Fruit fly (Drosophila melanogaster) whole organism, embryonic: ENCODE results near the gene Drep4.

Source experiments
- Awh ChIP-seq: fragments of 200-800 bp; sonication (Bioruptor generic); IDR thresholded peaks from 2 replicates; pipeline ENCODE4, ENCODE4 v1.3.6; 2022; ENCODE audit warnings: missing biosample characterization, missing genetic modification characterization
- CG10147 ChIP-seq: fragments of 200-800 bp; sonication (Bioruptor generic); optimal IDR thresholded peaks from 2 replicates; lab custom pipeline; 2019; ENCODE audit warnings: missing biosample characterization, mild to moderate bottlenecking, missing genetic modification characterization, moderate library complexity
- CG10654 ChIP-seq: fragments of 200-800 bp; sonication (Bioruptor generic); optimal IDR thresholded peaks from 2 replicates; lab custom pipeline; 2016; ENCODE audit warnings: missing biosample characterization, missing genetic modification characterization
- CG10979 ChIP-seq: fragments of 200-800 bp; sonication (Bioruptor generic); optimal IDR thresholded peaks from 2 replicates; lab custom pipeline; 2018; ENCODE audit warnings: missing biosample characterization, mild to moderate bottlenecking, missing genetic modification characterization, moderate library complexity
- CG1233 ChIP-seq: fragments of 200-800 bp; sonication (Bioruptor generic); optimal IDR thresholded peaks from 4 replicates; lab custom pipeline; 2018; ENCODE audit warnings: missing biosample characterization, mild to moderate bottlenecking, missing genetic modification characterization
- CG13287 ChIP-seq: fragments of 200-800 bp; sonication (Bioruptor generic); IDR thresholded peaks from 2 replicates; pipeline ENCODE4 v1.3.6; 2022; ENCODE audit warnings: missing biosample characterization, missing genetic modification characterization; ENCODE audit not compliant: partially characterized antibody
- CG15696 ChIP-seq: fragments of 200-800 bp; sonication (Bioruptor generic); optimal IDR thresholded peaks from 2 replicates; lab custom pipeline; 2019; ENCODE audit warnings: missing biosample characterization, mild to moderate bottlenecking, missing genetic modification characterization, moderate library complexity
- CG17802 ChIP-seq: fragments of 200-800 bp; sonication (Bioruptor generic); optimal IDR thresholded peaks from 2 replicates; lab custom pipeline; 2018; ENCODE audit warnings: missing biosample characterization, mild to moderate bottlenecking, missing genetic modification characterization, moderate library complexity
- CG2199 ChIP-seq: fragments of 200-800 bp; sonication (Bioruptor generic); IDR thresholded peaks from 3 replicates; pipeline ENCODE4 v1.3.6; 2022; ENCODE audit warnings: missing biosample characterization, missing genetic modification characterization
- CG2678 ChIP-seq: fragments of 200-800 bp; sonication (Bioruptor generic); optimal IDR thresholded peaks from 3 replicates; lab custom pipeline; 2019; ENCODE audit warnings: missing biosample characterization, mild to moderate bottlenecking, missing genetic modification characterization, moderate library complexity
- CG33557 ChIP-seq: fragments of 200-800 bp; sonication (Bioruptor generic); optimal IDR thresholded peaks from 2 replicates; lab custom pipeline; 2019; ENCODE audit warnings: missing biosample characterization, mild to moderate bottlenecking, missing genetic modification characterization, moderate library complexity
- CG42726 ChIP-seq: fragments of 200-800 bp; sonication (Bioruptor generic); IDR thresholded peaks from 2 replicates; pipeline ENCODE4 v1.3.6; 2022; ENCODE audit warnings: missing biosample characterization, missing genetic modification characterization; ENCODE audit not compliant: partially characterized antibody
- CG4282 ChIP-seq: fragments of 200-800 bp; sonication (Bioruptor generic); optimal IDR thresholded peaks from 2 replicates; lab custom pipeline; 2016; ENCODE audit warnings: missing biosample characterization, missing genetic modification characterization
- CG6254 ChIP-seq: fragments of 200-800 bp; sonication (Bioruptor generic); optimal IDR thresholded peaks from 3 replicates; lab custom pipeline; 2017; ENCODE audit warnings: mild to moderate bottlenecking, missing biosample characterization, missing genetic modification reagents, missing genetic modification characterization
- CG8290 ChIP-seq, 3 experiments: fragments of 200-800 bp; sonication (Bioruptor generic); optimal IDR thresholded peaks; 2 replicates each; lab custom pipeline; 2016 to 2019; ENCODE audit warnings: missing biosample characterization in 3 of 3, missing genetic modification characterization in 3 of 3, mild to moderate bottlenecking in 2 of 3, moderate library complexity in 1 of 3
- D19B ChIP-seq: fragments of 200-800 bp; sonication (Bioruptor generic); optimal IDR thresholded peaks from 2 replicates; lab custom pipeline; 2017; ENCODE audit warnings: missing biosample characterization, mild to moderate bottlenecking, missing genetic modification characterization
- Dref ChIP-seq: fragments of 200-800 bp; sonication (Bioruptor generic); IDR thresholded peaks from 2 replicates; pipeline ENCODE4 v1.3.6; 2022; ENCODE audit warnings: missing biosample characterization, missing genetic modification characterization
- E2f2 ChIP-seq: fragments of 200-800 bp; sonication (Bioruptor generic); IDR thresholded peaks from 2 replicates; pipeline ENCODE4 v1.3.6; 2022; ENCODE audit warnings: missing biosample characterization, missing genetic modification characterization
- Eip74EF ChIP-seq, 2 experiments: fragments of 200-800 bp in 1 of 2; fragments of >200 bp in 1 of 2; sonication (Bioruptor generic) in 1 of 2; optimal IDR thresholded peaks; 2 replicates each; lab custom pipeline; 2017 to 2019; ENCODE audit warnings: missing biosample characterization in 2 of 2, missing genetic modification characterization in 2 of 2, mild to moderate bottlenecking in 1 of 2, moderate library complexity in 1 of 2
- GATAe ChIP-seq: fragments of 200-800 bp; sonication (Bioruptor generic); conservative IDR thresholded peaks from 2 replicates; pipeline ENCODE4 v1.3.6; 2022; ENCODE audit warnings: missing biosample characterization, missing genetic modification characterization
- Hr51 ChIP-seq, 2 experiments: fragments of 200-800 bp; sonication (Bioruptor generic); optimal IDR thresholded peaks; 2 replicates in 1 of 2; 3 replicates in 1 of 2; lab custom pipeline; 2016 to 2018; ENCODE audit warnings: missing biosample characterization in 2 of 2, missing genetic modification characterization in 2 of 2, mild to moderate bottlenecking in 1 of 2, moderate library complexity in 1 of 2
- MESR4 ChIP-seq: fragments of 200-800 bp; sonication (Bioruptor generic); optimal IDR thresholded peaks from 2 replicates; lab custom pipeline; 2018; ENCODE audit warnings: missing biosample characterization, mild to moderate bottlenecking, missing genetic modification characterization, moderate library complexity
- Myb ChIP-seq: fragments of 200-800 bp; sonication (Bioruptor generic); optimal IDR thresholded peaks from 2 replicates; lab custom pipeline; 2016; ENCODE audit warnings: missing biosample characterization, missing genetic modification characterization
- NFAT ChIP-seq: fragments of 200-800 bp; sonication (Bioruptor generic); IDR thresholded peaks from 2 replicates; pipeline ENCODE4 v1.3.6; 2022; ENCODE audit warnings: missing biosample characterization, missing genetic modification characterization
- Six4 ChIP-seq: fragments of 200-800 bp; sonication (Bioruptor generic); optimal IDR thresholded peaks from 2 replicates; lab custom pipeline; 2016; ENCODE audit warnings: missing biosample characterization, missing genetic modification characterization
- Spps ChIP-seq: fragments of 200-800 bp; sonication (Bioruptor generic); optimal IDR thresholded peaks from 2 replicates; lab custom pipeline; 2018; ENCODE audit warnings: missing biosample characterization, mild to moderate bottlenecking, missing genetic modification characterization
- Tbp ChIP-seq: fragments of >200 bp; optimal IDR thresholded peaks from 2 replicates; lab custom pipeline; 2018; ENCODE audit warnings: missing biosample characterization, missing genetic modification characterization
- Trl ChIP-seq, 3 experiments: fragments of >200 bp in 2 of 3; fragments of 200-800 bp in 1 of 3; sonication (Bioruptor generic) in 1 of 3; optimal IDR thresholded peaks; 2 replicates in 1 of 3; 3 replicates in 2 of 3; lab custom pipeline; 2016 to 2017; ENCODE audit warnings: missing biosample characterization in 1 of 3, missing genetic modification characterization in 1 of 3
- bigmax ChIP-seq: fragments of 200-800 bp; sonication (Bioruptor generic); optimal IDR thresholded peaks from 2 replicates; lab custom pipeline; 2018; ENCODE audit warnings: missing biosample characterization, mild to moderate bottlenecking, missing genetic modification characterization
- cad ChIP-seq: fragments of >200 bp; optimal IDR thresholded peaks from 2 replicates; lab custom pipeline; 2017; ENCODE audit warnings: missing biosample characterization, missing genetic modification characterization
- corto ChIP-seq: fragments of 200-800 bp; sonication (Bioruptor generic); optimal IDR thresholded peaks from 2 replicates; lab custom pipeline; 2016; ENCODE audit warnings: missing biosample characterization, mild to moderate bottlenecking, missing genetic modification characterization, moderate library complexity
- crol ChIP-seq: fragments of 200-800 bp; sonication (Bioruptor generic); IDR thresholded peaks from 2 replicates; pipeline ENCODE4 v1.3.6; 2022; ENCODE audit warnings: missing biosample characterization, missing genetic modification characterization
- dimm ChIP-seq: fragments of 200-800 bp; sonication (Bioruptor generic); IDR thresholded peaks from 2 replicates; pipeline ENCODE4 v1.3.6; 2022; ENCODE audit warnings: missing biosample characterization, missing genetic modification characterization
- dmrt99B ChIP-seq: fragments of 200-800 bp; sonication (Bioruptor generic); optimal IDR thresholded peaks from 2 replicates; lab custom pipeline; 2018; ENCODE audit warnings: missing biosample characterization, mild to moderate bottlenecking, missing genetic modification characterization, moderate library complexity
- fd96Cb ChIP-seq: fragments of 200-800 bp; sonication (Bioruptor generic); optimal IDR thresholded peaks from 2 replicates; lab custom pipeline; 2018; ENCODE audit warnings: missing biosample characterization, mild to moderate bottlenecking, missing genetic modification characterization, moderate library complexity
- her ChIP-seq: fragments of 200-800 bp; sonication (Bioruptor generic); optimal IDR thresholded peaks from 2 replicates; lab custom pipeline; 2016; ENCODE audit warnings: missing biosample characterization, missing genetic modification characterization
- otp ChIP-seq: fragments of 200-800 bp; sonication (Bioruptor generic); IDR thresholded peaks from 3 replicates; pipeline ENCODE4, ENCODE4 v1.3.6; 2022; ENCODE audit warnings: missing biosample characterization, missing genetic modification characterization
- pfk ChIP-seq: fragments of 200-800 bp; sonication (Bioruptor generic); optimal IDR thresholded peaks from 2 replicates; lab custom pipeline; 2018; ENCODE audit warnings: missing biosample characterization, mild to moderate bottlenecking, missing genetic modification characterization, moderate library complexity
- schlank ChIP-seq: fragments of 200-800 bp; sonication (Bioruptor generic); optimal IDR thresholded peaks from 2 replicates; lab custom pipeline; 2018; ENCODE audit warnings: missing biosample characterization, mild to moderate bottlenecking, missing genetic modification characterization
- sim ChIP-seq: fragments of 200-800 bp; sonication (Bioruptor generic); IDR thresholded peaks from 2 replicates; pipeline ENCODE4 v1.3.6; 2022; ENCODE audit warnings: missing biosample characterization, missing genetic modification characterization
- slou ChIP-seq: fragments of 200-800 bp; sonication (Bioruptor generic); optimal IDR thresholded peaks from 3 replicates; lab custom pipeline; 2016; ENCODE audit warnings: missing biosample characterization, missing genetic modification characterization
- so ChIP-seq: fragments of 200-800 bp; sonication (Bioruptor generic); IDR thresholded peaks from 3 replicates; pipeline ENCODE4 v1.3.6; 2022; ENCODE audit warnings: missing biosample characterization, missing genetic modification characterization
- tap ChIP-seq: fragments of 200-800 bp; optimal IDR thresholded peaks from 3 replicates; lab custom pipeline; 2019; ENCODE audit warnings: missing biosample characterization, mild to moderate bottlenecking, missing genetic modification characterization, moderate library complexity
- trh ChIP-seq: fragments of 200-800 bp; sonication (Bioruptor generic); optimal IDR thresholded peaks from 2 replicates; lab custom pipeline; 2016; ENCODE audit warnings: missing biosample characterization, missing genetic modification characterization
- tx ChIP-seq: fragments of 200-800 bp; sonication (Bioruptor generic); optimal IDR thresholded peaks from 2 replicates; lab custom pipeline; 2016; ENCODE audit warnings: missing biosample characterization, missing genetic modification characterization
- vvl ChIP-seq: fragments of 200-800 bp; sonication (Bioruptor generic); IDR thresholded peaks from 2 replicates; pipeline ENCODE4 v1.3.6; 2022; ENCODE audit warnings: missing biosample characterization, missing genetic modification characterization
- yki ChIP-seq: fragments of >200 bp; optimal IDR thresholded peaks from 3 replicates; lab custom pipeline; 2018
- zfh1 ChIP-seq: fragments of 200-800 bp; sonication (Bioruptor generic); IDR thresholded peaks from 3 replicates; pipeline ENCODE4 v1.3.6; 2022; ENCODE audit warnings: missing biosample characterization, missing genetic modification characterization

Drep4 gene

DNA sequence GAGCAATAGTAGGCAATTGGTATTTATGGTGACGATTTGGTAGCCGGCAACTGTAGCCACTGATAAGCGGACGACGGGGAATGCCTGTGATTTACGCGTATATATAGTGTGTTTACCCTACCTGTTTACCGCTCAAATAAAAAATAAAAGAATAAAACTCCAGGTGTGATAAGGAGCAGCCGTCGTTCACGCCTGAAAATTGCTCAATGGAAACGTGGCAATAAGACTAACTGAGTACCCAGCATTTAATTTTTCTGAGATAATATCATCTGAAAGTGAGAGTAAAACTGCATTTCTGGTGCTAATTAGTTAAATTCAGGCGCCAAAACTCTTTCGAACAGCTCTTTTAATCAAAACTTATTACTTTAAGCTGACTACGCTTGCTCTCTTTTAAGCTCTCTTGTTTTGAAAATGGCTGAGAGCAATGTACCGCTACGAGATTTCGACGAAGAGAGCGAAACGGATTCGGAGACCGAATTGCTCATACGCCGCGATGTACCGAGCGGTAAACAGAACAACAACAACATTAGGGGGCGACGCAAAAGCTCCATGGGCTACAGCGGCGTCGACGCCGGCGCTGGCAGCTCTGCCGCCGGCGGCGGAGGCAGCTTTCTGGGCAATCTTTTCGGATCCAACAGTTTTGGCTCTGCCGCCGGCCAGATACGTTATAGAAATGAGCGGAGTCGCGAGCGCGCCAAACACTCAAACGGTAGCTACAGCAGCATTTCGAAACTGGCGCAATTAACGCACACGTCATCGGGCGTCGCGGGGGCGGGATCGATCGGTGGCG is 4.2 kb upstream of the Drep4 start (continued):
- TF ChIP-seq CG33557 (GFP tag; lab: Kevin White, UChicago) (peak; percentile 39), yki (lab: Kevin White, UChicago) (peak; percentile 21), CG10979 (tag; lab: Kevin White, UChicago) (peak; percentile 28), pfk (peak; percentile 57), so (GFP tag; lab: Robert Waterston, UW) (0 out of 3 replicates have a peak, but pooled peaks have one; percentile 6), CG15696 (peak; percentile 35), tap (tag; lab: Kevin White, UChicago) (peak; percentile 83), CG2199 (GFP tag; lab: Robert Waterston, UW) (no peak), MESR4 (GFP tag; lab: Kevin White, UChicago) (peak; percentile 4), tx (no peak), Trl (optimal IDR thresholded peaks at IDR 0.05; lab: Kevin White, UChicago) (peak; percentile 80 to 93), Trl (GFP tag; optimal IDR thresholded peaks at IDR 0.05; lab: Kevin White, UChicago) (no peak), cad (GFP tag; lab: Kevin White, UChicago) (no peak), zfh1 (GFP tag; lab: Robert Waterston, UW) (no peak; the same call in 2 of the 3 replicates), crol (GFP tag; lab: Robert Waterston, UW) (peak; percentile 84), CG13287 (GFP tag; lab: Robert Waterston, UW) (peak; percentile 70), Spps (tag; lab: Kevin White, UChicago) (no peak), CG8290 (GFP tag; optimal IDR thresholded peaks at IDR 0.05; lab: Kevin White, UChicago) (no peak), CG8290 (tag; optimal IDR thresholded peaks at IDR 0.05; lab: Kevin White, UChicago) (peak in 1 of 2 experiments; percentile 96), CG10147 (GFP tag; lab: Kevin White, UChicago) (peak; percentile 72), CG17802 (tag; lab: Kevin White, UChicago) (no peak), CG6254 (peak; percentile 44), schlank (tag; lab: Kevin White, UChicago) (peak; percentile 91), CG4282 (GFP tag; lab: Kevin White, UChicago) (no peak), NFAT (GFP tag; lab: Robert Waterston, UW) (0 out of 2 replicates have a peak, but pooled peaks have one; percentile 29), Myb (GFP tag; lab: Kevin White, UChicago) (no peak), her (peak; percentile 54), Tbp (GFP tag; lab: Kevin White, UChicago) (no peak), Six4 (GFP tag; lab: Kevin White, UChicago) (no peak), CG10654 (GFP tag; lab: Kevin White, UChicago) (peak; percentile 16), Awh (GFP tag; lab: Robert Waterston, UW) (peak; percentile 77), D19B (GFP tag; lab: Kevin White, UChicago) (peak; percentile 85), vvl (GFP tag; lab: Robert Waterston, UW) (peak; percentile 55; the same call in 1 of the 2 replicates), Dref (no peak), sim (peak; percentile 75; the same call in 1 of the 2 replicates), Eip74EF (GFP tag; optimal IDR thresholded peaks at IDR 0.05; lab: Kevin White, UChicago) (peak in 1 of 2 experiments; percentile 80), CG1233 (GFP tag; lab: Kevin White, UChicago) (peak; percentile 82), GATAe (GFP tag; lab: Robert Waterston, UW) (peak; percentile 65), dmrt99B (tag; lab: Kevin White, UChicago) (peak; percentile 79), corto (GFP tag; lab: Kevin White, UChicago) (no peak), trh (peak; percentile 14), otp (GFP tag; lab: Robert Waterston, UW) (peak; percentile 68; the same call in 2 of the 3 replicates), CG2678 (peak; percentile 92), fd96Cb (tag; lab: Kevin White, UChicago) (peak; percentile 29), slou (no peak), E2f2 (GFP tag; lab: Robert Waterston, UW) (0 out of 2 replicates have a peak, but pooled peaks have one; percentile 31), Hr51 (GFP tag; optimal IDR thresholded peaks at IDR 0.05; lab: Kevin White, UChicago) (peak; percentile 31 to 79), CG42726 (GFP tag; lab: Robert Waterston, UW) (peak; percentile 81), dimm (GFP tag; lab: Robert Waterston, UW) (no peak), bigmax (GFP tag; lab: Kevin White, UChicago) (peak; percentile 39)
